Fruit fly (Drosophila melanogaster) S2 (cell line): ENCODE data around the gene Agpat3.

Experiments used
- CG8478 ChIP-seq: fragments of >200 bp; optimal IDR thresholded peaks from 2 replicates; lab custom pipeline; 2018
- CTCF ChIP-seq, 2 experiments: fragments of >200 bp; optimal IDR thresholded peaks; 2 replicates each; lab custom pipeline; 2018

DNA sequence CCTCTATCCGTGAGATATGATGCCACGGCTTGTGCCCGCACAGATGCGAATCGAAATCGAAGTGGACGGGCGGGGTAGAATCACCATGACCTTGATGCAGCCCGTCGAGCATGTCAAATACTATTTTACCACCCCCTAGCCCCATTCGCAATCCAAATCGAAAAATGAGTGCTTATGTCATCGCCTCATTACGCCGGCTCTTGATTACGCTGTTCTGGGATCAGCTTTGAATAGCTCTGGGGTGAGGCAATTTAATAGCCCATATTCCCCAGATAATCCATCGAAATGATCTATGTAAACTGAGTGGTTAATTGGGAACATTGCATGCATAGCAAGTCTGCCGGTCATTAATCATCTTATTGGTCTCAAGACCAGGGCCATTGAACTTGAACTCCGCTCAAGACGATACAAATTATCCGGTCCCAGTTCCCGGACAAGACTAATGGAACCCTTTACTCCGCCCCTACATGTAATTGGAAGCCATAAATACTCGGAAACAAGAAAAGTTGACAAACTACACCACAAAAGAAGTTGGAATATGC, 28.5 kb downstream of the Agpat3 start:
- TF ChIP-seq CG8478 (lab: Kevin White, UChicago): no peak
- TF ChIP-seq CTCF (optimal IDR thresholded peaks at IDR 0.05; lab: Kevin White, UChicago): no peak
